Fruit fly (Drosophila melanogaster): ENCODE results near the gene CG15535.

Gene CG15535

dm6 chr3R:30388215-30388871 is 35.4 kb downstream of the CG15535 start:
- peak; percentile 88 for TF ChIP-seq CG33017 (tag; optimal IDR thresholded peaks at IDR 0.05)
- TF ChIP-seq tj (GFP tag; optimal IDR thresholded peaks at IDR 0.05): peak; percentile 85
- TF ChIP-seq CG12768 (GFP tag; optimal IDR thresholded peaks at IDR 0.05): peak; percentile 94
- peak; percentile 97 for TF ChIP-seq CG7045 (GFP tag; optimal IDR thresholded peaks at IDR 0.05)
- TF ChIP-seq Clk (GFP tag; optimal IDR thresholded peaks at IDR 0.05): peak; percentile 95
- peak; percentile 90 for TF ChIP-seq CG7101 (tag; optimal IDR thresholded peaks at IDR 0.05)
- peak; percentile 65 for TF ChIP-seq Mnt (GFP tag; optimal IDR thresholded peaks at IDR 0.05)
- peak; percentile 68 for TF ChIP-seq Crg-1 (GFP tag; optimal IDR thresholded peaks at IDR 0.05)
- TF ChIP-seq cnc (optimal IDR thresholded peaks at IDR 0.05): peak in 1 of 2 experiments; percentile 11
- TF ChIP-seq Hr96 (GFP tag; optimal IDR thresholded peaks at IDR 0.05): peak; percentile 94
- peak; percentile 99 for TF ChIP-seq kay (GFP tag; ENCODE audit: borderline replicate concordance)
- TF ChIP-seq CG5204 (GFP tag; optimal IDR thresholded peaks at IDR 0.05): peak; percentile 97
- TF ChIP-seq bab1 (GFP tag; optimal IDR thresholded peaks at IDR 0.05): peak; percentile 84
- peak; percentile 85 for TF ChIP-seq pad (GFP tag; optimal IDR thresholded peaks at IDR 0.05)
- peak; percentile 90 for TF ChIP-seq CG14711 (tag; optimal IDR thresholded peaks at IDR 0.05)
- TF ChIP-seq ovo (GFP tag; optimal IDR thresholded peaks at IDR 0.05): peak; percentile 58
- peak; percentile 72 for TF ChIP-seq CG1620 (GFP tag; optimal IDR thresholded peaks at IDR 0.05)
- TF ChIP-seq toe (GFP tag; optimal IDR thresholded peaks at IDR 0.05): peak; percentile 96
- TF ChIP-seq CG11617 (GFP tag; optimal IDR thresholded peaks at IDR 0.05): peak; percentile 98
- TF ChIP-seq cic (GFP tag; optimal IDR thresholded peaks at IDR 0.05): peak; percentile 10

DNA sequence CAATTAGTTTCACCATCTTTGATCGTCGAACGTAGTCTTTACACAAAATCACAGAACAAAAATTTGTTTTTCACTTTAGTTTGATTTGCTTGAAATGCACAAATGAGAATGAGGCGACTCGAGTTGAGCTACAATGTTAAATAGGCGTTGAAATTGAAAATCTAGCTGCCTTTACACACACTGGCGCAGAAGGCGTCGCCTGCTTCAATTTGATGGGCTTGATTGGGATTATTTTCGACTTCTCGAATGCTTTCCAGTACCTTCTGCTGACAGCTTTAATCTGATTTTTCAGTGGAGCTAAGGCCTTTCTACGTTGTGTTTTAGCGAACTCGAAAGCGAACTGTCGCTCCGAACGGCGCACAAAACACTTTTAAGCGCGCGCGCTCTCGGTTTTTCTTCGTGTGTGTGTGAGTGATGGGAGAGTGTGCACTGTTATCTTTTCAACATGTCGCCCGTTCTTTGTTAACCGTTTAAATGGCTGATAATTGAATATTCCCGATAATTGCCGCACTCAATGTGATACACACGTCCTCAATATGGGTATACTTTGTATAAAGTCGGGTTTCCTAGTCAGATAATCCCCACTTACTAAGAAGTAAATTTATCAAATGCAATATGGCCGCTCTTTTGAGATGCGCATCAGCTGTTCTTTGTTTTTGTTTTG is 36.1 kb downstream of the CG15535 start, which contains the start of the genes Fer2LCH and Fer1HCH:
Fer2LCH (plus strand) TSS at position 290 of the 664 bp plus-strand sequence.
Fer1HCH (minus strand) TSS at position 664 of the 664 bp plus-strand sequence.
- peak; percentile 40 for TF ChIP-seq Mnt (GFP tag; optimal IDR thresholded peaks at IDR 0.05)
- peak; percentile 68 for TF ChIP-seq ovo (GFP tag; optimal IDR thresholded peaks at IDR 0.05)
- no peak for TF ChIP-seq CG33017 (tag; optimal IDR thresholded peaks at IDR 0.05)

- TF ChIP-seq cnc (optimal IDR thresholded peaks at IDR 0.05) (no peak), ovo (GFP tag; optimal IDR thresholded peaks at IDR 0.05) (peak; percentile 100), tj (GFP tag; optimal IDR thresholded peaks at IDR 0.05) (no peak), kay (GFP tag; ENCODE audit: borderline replicate concordance) (peak; percentile 56), bab1 (GFP tag; optimal IDR thresholded peaks at IDR 0.05) (peak; percentile 61), toe (GFP tag; optimal IDR thresholded peaks at IDR 0.05) (no peak), Hr96 (GFP tag; optimal IDR thresholded peaks at IDR 0.05) (no peak), Mnt (GFP tag; optimal IDR thresholded peaks at IDR 0.05) (peak; percentile 91), pad (GFP tag; optimal IDR thresholded peaks at IDR 0.05) (peak; percentile 96), cic (GFP tag; optimal IDR thresholded peaks at IDR 0.05) (peak; percentile 64), CG33017 (tag; optimal IDR thresholded peaks at IDR 0.05) (peak; percentile 44), CG12768 (GFP tag; optimal IDR thresholded peaks at IDR 0.05) (peak; percentile 73), Clk (GFP tag; optimal IDR thresholded peaks at IDR 0.05) (no peak), CG1620 (GFP tag; optimal IDR thresholded peaks at IDR 0.05) (no peak), CG14711 (tag; optimal IDR thresholded peaks at IDR 0.05) (peak; percentile 25), CG11617 (GFP tag; optimal IDR thresholded peaks at IDR 0.05) (peak; percentile 28), CG5204 (GFP tag; optimal IDR thresholded peaks at IDR 0.05) (no peak), Crg-1 (GFP tag; optimal IDR thresholded peaks at IDR 0.05) (no peak), CG7101 (tag; optimal IDR thresholded peaks at IDR 0.05) (peak; percentile 6), CG7045 (GFP tag; optimal IDR thresholded peaks at IDR 0.05) (no peak)
Observed at dm6 chr3R:30386759-30387437, 36.8 kb downstream of the CG15535 start.

DNA sequence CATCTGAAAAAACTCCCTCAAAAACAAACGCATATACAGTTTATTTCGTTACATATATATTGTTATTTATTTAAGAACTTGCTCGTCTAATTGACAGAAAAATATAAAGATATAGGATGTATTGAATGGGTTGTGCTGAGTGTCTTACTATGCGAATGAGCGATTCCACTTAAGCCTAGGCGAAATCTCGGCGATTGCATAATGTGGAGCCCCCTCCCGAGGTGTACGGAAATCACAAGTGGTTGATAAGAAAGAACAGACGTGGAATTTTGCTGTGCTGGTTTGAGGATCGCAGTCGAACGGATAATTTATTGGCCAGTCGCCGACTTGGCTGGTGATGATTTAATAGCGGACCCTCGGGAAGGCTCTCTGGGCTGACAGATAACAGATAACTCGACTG is 38.2 kb downstream of the CG15535 start:
- peak; percentile 6 for TF ChIP-seq Mnt (GFP tag; optimal IDR thresholded peaks at IDR 0.05)
- TF ChIP-seq CG7045 (GFP tag; optimal IDR thresholded peaks at IDR 0.05): no peak
- TF ChIP-seq cic (GFP tag; optimal IDR thresholded peaks at IDR 0.05): peak; percentile 68

DNA sequence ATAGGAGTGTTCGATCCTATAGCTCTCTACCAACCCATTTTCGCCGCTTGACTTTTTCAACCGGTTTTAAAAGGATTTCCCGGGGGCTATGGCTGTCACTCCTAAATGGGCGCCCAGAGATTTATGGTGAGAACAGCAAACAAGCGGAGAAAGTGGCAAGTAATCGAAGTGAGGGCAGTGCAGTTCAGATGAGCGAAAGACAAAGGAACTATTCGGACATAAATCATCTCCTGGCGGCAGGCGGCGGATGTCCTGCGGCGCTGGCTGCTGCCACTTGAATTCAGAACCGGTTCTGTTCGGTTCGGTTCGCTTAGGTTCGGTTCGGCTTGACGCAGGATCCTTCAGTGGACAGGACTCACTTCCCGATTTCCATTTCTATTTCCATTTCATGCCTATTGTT is 40.5 kb downstream of the CG15535 start:
- TF ChIP-seq cnc (optimal IDR thresholded peaks at IDR 0.05) (no peak), CG11617 (GFP tag; optimal IDR thresholded peaks at IDR 0.05) (no peak), CG14711 (tag; optimal IDR thresholded peaks at IDR 0.05) (no peak), ovo (GFP tag; optimal IDR thresholded peaks at IDR 0.05) (no peak), cic (GFP tag; optimal IDR thresholded peaks at IDR 0.05) (no peak), CG7101 (tag; optimal IDR thresholded peaks at IDR 0.05) (no peak), Mnt (GFP tag; optimal IDR thresholded peaks at IDR 0.05) (no peak), CG33017 (tag; optimal IDR thresholded peaks at IDR 0.05) (no peak), toe (GFP tag; optimal IDR thresholded peaks at IDR 0.05) (no peak), CG12768 (GFP tag; optimal IDR thresholded peaks at IDR 0.05) (no peak), CG7045 (GFP tag; optimal IDR thresholded peaks at IDR 0.05) (no peak), bab1 (GFP tag; optimal IDR thresholded peaks at IDR 0.05) (no peak), Crg-1 (GFP tag; optimal IDR thresholded peaks at IDR 0.05) (no peak), kay (GFP tag; ENCODE audit: borderline replicate concordance) (no peak), CG1620 (GFP tag; optimal IDR thresholded peaks at IDR 0.05) (no peak), pad (GFP tag; optimal IDR thresholded peaks at IDR 0.05) (no peak), Clk (GFP tag; optimal IDR thresholded peaks at IDR 0.05) (no peak)

Data from whole organism, adult.